Worm (Caenorhabditis elegans) whole organism, young adult: ENCODE results near the gene C08A9.10.
A peak's percentile ranks its signal among the peaks of the same experiment; 100 is the strongest.

Experiments used
- B0336.3 ChIP-seq: fragments of 200-800 bp; sonication (Bioruptor generic); IDR thresholded peaks from 2 replicates; pipeline ENCODE4 v1.3.6; 2022; ENCODE audit warnings: missing genetic modification characterization, missing compliant biosample characterization
- C17E4.6 ChIP-seq: fragments of 200-800 bp; sonication (Bioruptor generic); IDR thresholded peaks from 2 replicates; pipeline ENCODE4 v1.3.6; 2022; ENCODE audit warnings: missing genetic modification reagents, missing genetic modification characterization, missing compliant biosample characterization
- F23B12.7 ChIP-seq: sonication (generic microtip); optimal IDR thresholded peaks from 2 replicates; lab custom pipeline; 2017; ENCODE audit warnings: missing genetic modification characterization, mild to moderate bottlenecking, missing compliant biosample characterization, antibody characterized with exemption, moderate library complexity; ENCODE audit not compliant: insufficient read depth
- F37B4.10 ChIP-seq: fragments of 200-800 bp; sonication (Bioruptor generic); IDR thresholded peaks from 2 replicates; pipeline ENCODE4 v1.3.6; 2022; ENCODE audit warnings: missing genetic modification characterization, missing compliant biosample characterization
- F39B2.1 ChIP-seq: fragments of 200-800 bp; sonication (Bioruptor generic); IDR thresholded peaks from 2 replicates; pipeline ENCODE4 v1.3.6; 2022; ENCODE audit warnings: missing genetic modification reagents, missing genetic modification characterization, missing compliant biosample characterization
- F57A8.1 ChIP-seq: fragments of 200-800 bp; sonication (Bioruptor generic); optimal IDR thresholded peaks from 2 replicates; lab custom pipeline; 2018; ENCODE audit warnings: mild to moderate bottlenecking, missing genetic modification characterization, moderate library complexity, missing compliant biosample characterization
- K11D2.4 ChIP-seq: fragments of 200-800 bp; sonication (Bioruptor generic); IDR thresholded peaks from 2 replicates; pipeline ENCODE4 v1.3.6; 2022; ENCODE audit warnings: missing genetic modification reagents, missing genetic modification characterization, missing compliant biosample characterization
- akir-1 ChIP-seq: fragments of 200-800 bp; sonication (Bioruptor generic); optimal IDR thresholded peaks from 2 replicates; lab custom pipeline; 2018; ENCODE audit warnings: mild to moderate bottlenecking, missing genetic modification characterization, moderate library complexity, missing compliant biosample characterization
- atf-7 ChIP-seq: sonication (generic microtip); optimal IDR thresholded peaks from 2 replicates; lab custom pipeline; 2017; ENCODE audit warnings: mild to moderate bottlenecking, missing genetic modification characterization, missing compliant biosample characterization
- attf-6 ChIP-seq: fragments of 200-800 bp; sonication (Bioruptor generic); IDR thresholded peaks from 2 replicates; pipeline ENCODE4 v1.3.6; 2022; ENCODE audit warnings: missing genetic modification reagents, missing genetic modification characterization, missing compliant biosample characterization
- ccch-3 ChIP-seq: fragments of 200-800 bp; sonication (Bioruptor generic); optimal IDR thresholded peaks from 2 replicates; lab custom pipeline; 2018; ENCODE audit warnings: mild to moderate bottlenecking, missing genetic modification characterization, missing compliant biosample characterization
- cebp-2 ChIP-seq: fragments of 200-800 bp; sonication (Bioruptor generic); IDR thresholded peaks from 2 replicates; pipeline ENCODE4 v1.3.6; 2022; ENCODE audit warnings: missing genetic modification characterization, missing compliant biosample characterization
- ceh-27 ChIP-seq: fragments of 200-800 bp; sonication (Bioruptor generic); optimal IDR thresholded peaks from 2 replicates; lab custom pipeline; 2018; ENCODE audit warnings: mild to moderate bottlenecking, missing genetic modification characterization, moderate library complexity, missing compliant biosample characterization
- dpff-1 ChIP-seq: sonication (generic microtip); optimal IDR thresholded peaks from 2 replicates; lab custom pipeline; 2017; ENCODE audit warnings: mild to moderate bottlenecking, missing genetic modification characterization, missing compliant biosample characterization
- efl-1 ChIP-seq: fragments of 150-350 bp; optimal IDR thresholded peaks from 2 replicates; lab custom pipeline; 2014; ENCODE audit warnings: missing biosample characterization, missing genetic modification reagents, missing genetic modification characterization
- fkh-3 ChIP-seq: sonication (generic microtip); optimal IDR thresholded peaks from 2 replicates; lab custom pipeline; 2016; ENCODE audit warnings: mild to moderate bottlenecking, missing genetic modification characterization, missing compliant biosample characterization
- hlh-12 ChIP-seq: sonication (generic microtip); optimal IDR thresholded peaks from 2 replicates; lab custom pipeline; 2016; ENCODE audit warnings: missing genetic modification characterization, missing compliant biosample characterization
- hmg-1.2 ChIP-seq: fragments of 200-800 bp; sonication (Bioruptor generic); IDR thresholded peaks from 2 replicates; pipeline ENCODE4 v1.3.6; 2022; ENCODE audit warnings: missing genetic modification reagents, missing genetic modification characterization, missing compliant biosample characterization
- hmg-20 ChIP-seq: fragments of 200-800 bp; sonication (Bioruptor generic); IDR thresholded peaks from 2 replicates; pipeline ENCODE4 v1.3.6; 2022; ENCODE audit warnings: missing genetic modification reagents, missing genetic modification characterization, missing compliant biosample characterization
- lag-1 ChIP-seq: fragments of 200-800 bp; sonication (Bioruptor generic); IDR thresholded peaks from 2 replicates; pipeline ENCODE4 v1.3.6; 2022; ENCODE audit warnings: missing genetic modification reagents, missing genetic modification characterization, missing compliant biosample characterization
- let-607 ChIP-seq, 2 experiments: fragments of 200-800 bp in 1 of 2; sonication (Bioruptor generic) in 1 of 2; sonication (generic microtip) in 1 of 2; optimal IDR thresholded peaks; 2 replicates each; lab custom pipeline; 2016 to 2018; ENCODE audit warnings: mild to moderate bottlenecking in 2 of 2, missing compliant biosample characterization in 2 of 2, missing genetic modification characterization in 2 of 2, moderate library complexity in 2 of 2, missing genotype in 1 of 2
- lin-26 ChIP-seq: fragments of 200-800 bp; sonication (Bioruptor generic); IDR thresholded peaks from 2 replicates; pipeline ENCODE4 v1.3.6; 2022; ENCODE audit warnings: missing genetic modification reagents, missing genetic modification characterization, missing compliant biosample characterization
- lin-40 ChIP-seq: sonication (generic microtip); optimal IDR thresholded peaks from 2 replicates; lab custom pipeline; 2016; ENCODE audit warnings: missing genetic modification characterization, mild to moderate bottlenecking, missing compliant biosample characterization, missing genotype, missing genetic modification reagents
- lsy-27 ChIP-seq: sonication (generic microtip); optimal IDR thresholded peaks from 2 replicates; lab custom pipeline; 2017; ENCODE audit warnings: missing genetic modification characterization, mild to moderate bottlenecking, missing compliant biosample characterization, antibody characterized with exemption, missing genotype, borderline replicate concordance; ENCODE audit not compliant: insufficient read depth
- madf-10 ChIP-seq: sonication (generic microtip); optimal IDR thresholded peaks from 2 replicates; lab custom pipeline; 2016; ENCODE audit warnings: mild to moderate bottlenecking, missing genetic modification characterization, missing compliant biosample characterization
- madf-3 ChIP-seq: fragments of 200-800 bp; sonication (Bioruptor generic); IDR thresholded peaks from 2 replicates; pipeline ENCODE4 v1.3.6; 2022; ENCODE audit warnings: missing genetic modification reagents, missing genetic modification characterization, missing compliant biosample characterization
- madf-6 ChIP-seq: fragments of 200-800 bp; sonication (Bioruptor generic); IDR thresholded peaks from 2 replicates; pipeline ENCODE4 v1.3.6; 2022; ENCODE audit warnings: missing genetic modification reagents, missing genetic modification characterization, missing compliant biosample characterization
- madf-8 ChIP-seq: fragments of 200-800 bp; sonication (Bioruptor generic); conservative IDR thresholded peaks from 2 replicates; pipeline ENCODE4 v1.3.6; 2022; ENCODE audit warnings: missing genetic modification reagents, missing genetic modification characterization, missing compliant biosample characterization
- mes-4 ChIP-seq: sonication (generic microtip); optimal IDR thresholded peaks from 2 replicates; lab custom pipeline; 2016; ENCODE audit warnings: missing genotype, missing genetic modification characterization, missing compliant biosample characterization
- mxl-1 ChIP-seq: sonication (generic microtip); optimal IDR thresholded peaks from 2 replicates; lab custom pipeline; 2016; ENCODE audit warnings: missing genetic modification characterization, missing compliant biosample characterization
- nfya-1 ChIP-seq: sonication (generic microtip); optimal IDR thresholded peaks from 2 replicates; lab custom pipeline; 2017; ENCODE audit warnings: antibody characterized with exemption, missing compliant biosample characterization, missing genetic modification characterization, borderline replicate concordance; ENCODE audit not compliant: insufficient read depth
- nhr-120 ChIP-seq: fragments of 200-800 bp; sonication (Bioruptor generic); IDR thresholded peaks from 2 replicates; pipeline ENCODE4 v1.3.6; 2022; ENCODE audit warnings: missing genetic modification characterization, missing compliant biosample characterization
- nhr-90 ChIP-seq: sonication (generic microtip); optimal IDR thresholded peaks from 2 replicates; lab custom pipeline; 2016; ENCODE audit warnings: missing genotype, mild to moderate bottlenecking, missing genetic modification characterization, missing compliant biosample characterization
- rec-8 ChIP-seq, 2 experiments: sonication (generic microtip); optimal IDR thresholded peaks; 2 replicates each; lab custom pipeline; 2016; ENCODE audit warnings: mild to moderate bottlenecking in 2 of 2, missing genetic modification characterization in 2 of 2, missing genetic modification reagents in 2 of 2, missing genotype in 2 of 2, missing biosample characterization in 1 of 2, missing compliant biosample characterization in 1 of 2, moderate library complexity in 1 of 2
- tbx-9 ChIP-seq: sonication (generic microtip); optimal IDR thresholded peaks from 2 replicates; lab custom pipeline; 2016; ENCODE audit warnings: borderline replicate concordance, missing genetic modification characterization, inconsistent platforms, missing compliant biosample characterization
- unc-62 ChIP-seq: fragments of 150-350 bp; optimal IDR thresholded peaks from 2 replicates; lab custom pipeline; 2014; ENCODE audit warnings: missing biosample characterization, missing genetic modification reagents, missing genetic modification characterization
- zfh-2 ChIP-seq: fragments of 200-800 bp; sonication (Bioruptor generic); conservative IDR thresholded peaks from 2 replicates; pipeline ENCODE4 v1.3.6; 2022; ENCODE audit warnings: missing genetic modification reagents, missing genetic modification characterization, missing compliant biosample characterization
- ztf-22 ChIP-seq: fragments of 200-800 bp; sonication (Bioruptor generic); optimal IDR thresholded peaks from 2 replicates; lab custom pipeline; 2018; ENCODE audit warnings: mild to moderate bottlenecking, missing genetic modification characterization, moderate library complexity, missing compliant biosample characterization
- ztf-25 ChIP-seq: fragments of 200-800 bp; sonication (Bioruptor generic); IDR thresholded peaks from 2 replicates; pipeline ENCODE4 v1.3.6; 2022; ENCODE audit warnings: missing genetic modification reagents, missing genetic modification characterization, missing compliant biosample characterization
- ztf-26 ChIP-seq: sonication (generic microtip); optimal IDR thresholded peaks from 2 replicates; lab custom pipeline; 2017; ENCODE audit warnings: missing genetic modification characterization, missing compliant biosample characterization
- ztf-6 ChIP-seq: fragments of 200-800 bp; sonication (Bioruptor generic); IDR thresholded peaks from 2 replicates; pipeline ENCODE4 v1.3.6; 2022; ENCODE audit warnings: missing genetic modification reagents, missing genetic modification characterization, missing compliant biosample characterization

Gene C08A9.10

ce11 chrX:17041571-17041970 lies 39.4 kb upstream of the C08A9.10 start:
- no peak for TF ChIP-seq ztf-25 (GFP tag; lab: Robert Waterston, UW)
- no peak for TF ChIP-seq ztf-22
- no peak for TF ChIP-seq lin-26 (GFP tag; lab: Robert Waterston, UW)
- no peak for TF ChIP-seq atf-7 (tag; lab: Kevin White, UChicago)
- TF ChIP-seq C17E4.6 (GFP tag; lab: Robert Waterston, UW), result no peak
- TF ChIP-seq fkh-3, result no peak
- no peak for TF ChIP-seq lin-40 (tag; lab: Kevin White, UChicago)
- TF ChIP-seq unc-62 (GFP tag; lab: Kevin White, UChicago), result no peak
- TF ChIP-seq nfya-1, result no peak
- TF ChIP-seq rec-8 (tag; optimal IDR thresholded peaks at IDR 0.05; lab: Kevin White, UChicago), result no peak
- no peak for TF ChIP-seq ztf-26 (tag; lab: Kevin White, UChicago)
- no peak for TF ChIP-seq madf-8 (GFP tag; lab: Robert Waterston, UW)
- TF ChIP-seq F39B2.1 (GFP tag; lab: Robert Waterston, UW), result no peak
- no peak for TF ChIP-seq K11D2.4
- no peak for TF ChIP-seq let-607 (tag; optimal IDR thresholded peaks at IDR 0.05; lab: Kevin White, UChicago)
- TF ChIP-seq lag-1 (GFP tag; lab: Robert Waterston, UW), result no peak
- TF ChIP-seq mxl-1 (tag; lab: Kevin White, UChicago), result no peak
- TF ChIP-seq F57A8.1 (GFP tag; lab: Kevin White, UChicago), result no peak
- no peak for TF ChIP-seq hmg-20 (GFP tag; lab: Robert Waterston, UW)
- TF ChIP-seq madf-10, result no peak
- TF ChIP-seq, all 124 proteins: peak for 0

ce11 chrX:17042946-17043345 lies 38.0 kb upstream of the C08A9.10 start, which contains the start of gene F35B3.7:
Gene F35B3.7, minus strand, starts transcription at chrX:17043078.
- TF ChIP-seq unc-62 (GFP tag; lab: Kevin White, UChicago) (no peak), nhr-120 (no peak)

ce11 chrX:17045529-17045928 lies 35.5 kb upstream of the C08A9.10 start, which contains the start of gene C30G4.2:
Gene C30G4.2, minus strand, starts transcription at chrX:17045629.
- TF ChIP-seq madf-3 (no peak), tbx-9 (no peak), hlh-12 (tag; lab: Kevin White, UChicago) (no peak), efl-1 (GFP tag; lab: Kevin White, UChicago) (no peak), F57A8.1 (GFP tag; lab: Kevin White, UChicago) (no peak), mes-4 (no peak)

- TF ChIP-seq lsy-27 (tag; lab: Kevin White, UChicago) (no peak), efl-1 (GFP tag; lab: Kevin White, UChicago) (peak; percentile 22), madf-6 (GFP tag; lab: Robert Waterston, UW) (0 out of 2 replicates have a peak, but pooled peaks have one; percentile 17)
Observed at ce11 chrX:17054121-17054520, 26.9 kb upstream of the C08A9.10 start.

- TF ChIP-seq ztf-6 (GFP tag; lab: Robert Waterston, UW), result no peak
- no peak for TF ChIP-seq attf-6
- no peak for TF ChIP-seq ceh-27 (GFP tag; lab: Kevin White, UChicago)
- TF ChIP-seq akir-1 (GFP tag; lab: Kevin White, UChicago), result no peak
- TF ChIP-seq F23B12.7 (tag; lab: Kevin White, UChicago), result no peak
- no peak for TF ChIP-seq zfh-2
- TF ChIP-seq F37B4.10, result no peak
- no peak for TF ChIP-seq nhr-90 (tag; lab: Kevin White, UChicago)
- no peak for TF ChIP-seq madf-8 (GFP tag; lab: Robert Waterston, UW)
- no peak for TF ChIP-seq ccch-3 (GFP tag; lab: Kevin White, UChicago)
- TF ChIP-seq madf-6 (GFP tag; lab: Robert Waterston, UW), result no peak
- no peak for TF ChIP-seq B0336.3 (GFP tag; lab: Robert Waterston, UW)
- no peak for TF ChIP-seq cebp-2
- TF ChIP-seq hmg-1.2, result no peak
- TF ChIP-seq dpff-1, result no peak
- TF ChIP-seq lin-26 (GFP tag; lab: Robert Waterston, UW), result no peak
Observed at ce11 chrX:17055481-17055835, 25.5 kb upstream of the C08A9.10 start, which contains the start of gene gcy-11. Gene gcy-11, minus strand, starts transcription at chrX:17055581.
